Fruit fly (Drosophila melanogaster) whole organism, prepupa: ENCODE results near the gene Polr1B.

Experiments
- Gug ChIP-seq: fragments of 200-800 bp; sonication (Bioruptor generic); IDR thresholded peaks from 2 replicates; pipeline ENCODE4 v1.3.6; 2022; ENCODE audit warnings: missing biosample characterization, missing genetic modification characterization
- Hr39 ChIP-seq: fragments of 200-800 bp; sonication (Bioruptor generic); optimal IDR thresholded peaks from 2 replicates; lab custom pipeline; 2016; ENCODE audit warnings: missing biosample characterization, missing genetic modification characterization
- fkh ChIP-seq: fragments of 200-800 bp; sonication (Bioruptor generic); optimal IDR thresholded peaks from 3 replicates; lab custom pipeline; 2017; ENCODE audit warnings: missing biosample characterization, mild to moderate bottlenecking, missing genetic modification characterization, moderate library complexity
- vri ChIP-seq: fragments of 200-800 bp; sonication (Bioruptor generic); optimal IDR thresholded peaks from 3 replicates; lab custom pipeline; 2016; ENCODE audit warnings: missing biosample characterization, mild to moderate bottlenecking, missing genetic modification characterization

dm6 chr2L:412931-413330, 8.8 kb downstream of the Polr1B start:
- no peak for TF ChIP-seq Gug
- no peak for TF ChIP-seq fkh
- no peak for TF ChIP-seq vri (GFP tag; lab: Kevin White, UChicago)
- no peak for TF ChIP-seq Hr39
